Worm (Caenorhabditis elegans) whole organism, mixed stage, embryonic: Measurements from ENCODE around the gene malt-1.
A peak's percentile ranks its signal among the peaks of the same experiment; 100 is the strongest.

ENCODE experiments used
- M03D4.4 ChIP-seq: sonication (generic microtip); optimal IDR thresholded peaks from 2 replicates; lab custom pipeline; 2017; ENCODE audit warnings: mild to moderate bottlenecking, missing genetic modification characterization, missing compliant biosample characterization
- blmp-1 ChIP-seq: fragments of 150-350 bp; optimal IDR thresholded peaks from 2 replicates; lab custom pipeline; 2014; ENCODE audit warnings: missing biosample characterization, missing genetic modification characterization
- ces-1 ChIP-seq: fragments of 150-350 bp; optimal IDR thresholded peaks from 2 replicates; lab custom pipeline; 2014; ENCODE audit warnings: missing biosample characterization, missing genetic modification reagents, missing genetic modification characterization
- cnd-1 ChIP-seq: fragments of 200-800 bp; sonication (Bioruptor generic); optimal IDR thresholded peaks from 2 replicates; lab custom pipeline; 2018; ENCODE audit warnings: mild to moderate bottlenecking, missing genetic modification characterization, missing compliant biosample characterization
- drap-1 ChIP-seq: fragments of 200-800 bp; sonication (Bioruptor generic); optimal IDR thresholded peaks from 3 replicates; lab custom pipeline; 2018; ENCODE audit warnings: mild to moderate bottlenecking, missing genetic modification characterization, missing compliant biosample characterization
- elt-1 ChIP-seq: sonication (generic microtip); optimal IDR thresholded peaks from 2 replicates; lab custom pipeline; 2017; ENCODE audit warnings: missing genetic modification characterization, mild to moderate bottlenecking, missing compliant biosample characterization, antibody characterized with exemption, moderate library complexity, borderline replicate concordance; ENCODE audit not compliant: insufficient read depth
- flh-1 ChIP-seq: fragments of 200-800 bp; sonication (Bioruptor generic); optimal IDR thresholded peaks from 2 replicates; lab custom pipeline; 2018; ENCODE audit warnings: mild to moderate bottlenecking, missing genetic modification characterization, moderate library complexity, missing compliant biosample characterization
- ham-2 ChIP-seq: fragments of 200-800 bp; sonication (Bioruptor generic); optimal IDR thresholded peaks from 2 replicates; lab custom pipeline; 2018; ENCODE audit warnings: mild to moderate bottlenecking, missing genetic modification characterization, missing compliant biosample characterization
- hlh-1 ChIP-seq: fragments of 150-350 bp; optimal IDR thresholded peaks from 2 replicates; lab custom pipeline; 2014; ENCODE audit warnings: missing biosample characterization, missing genetic modification reagents, missing genetic modification characterization
- lin-13 ChIP-seq: fragments of 150-350 bp; optimal IDR thresholded peaks from 2 replicates; lab custom pipeline; 2014; ENCODE audit warnings: missing biosample characterization, missing genetic modification characterization
- lin-32 ChIP-seq: fragments of 200-800 bp; sonication (Bioruptor generic); optimal IDR thresholded peaks from 2 replicates; lab custom pipeline; 2018; ENCODE audit warnings: mild to moderate bottlenecking, missing genetic modification characterization, missing compliant biosample characterization
- lsy-2 ChIP-seq: fragments of 150-350 bp; optimal IDR thresholded peaks from 2 replicates; lab custom pipeline; 2014; ENCODE audit warnings: missing biosample characterization, missing genetic modification characterization
- mab-5 ChIP-seq: fragments of 150-350 bp; optimal IDR thresholded peaks from 2 replicates; lab custom pipeline; 2014; ENCODE audit warnings: missing biosample characterization, missing genetic modification characterization
- mep-1 ChIP-seq: fragments of 150-350 bp; optimal IDR thresholded peaks from 2 replicates; lab custom pipeline; 2017; ENCODE audit warnings: missing biosample characterization, missing genetic modification reagents, missing genetic modification characterization, inconsistent platforms
- mls-2 ChIP-seq: sonication (generic microtip); optimal IDR thresholded peaks from 2 replicates; lab custom pipeline; 2016; ENCODE audit warnings: mild to moderate bottlenecking, missing genetic modification characterization, moderate library complexity, missing compliant biosample characterization
- nhr-12 ChIP-seq: fragments of 150-350 bp; optimal IDR thresholded peaks from 2 replicates; lab custom pipeline; 2014; ENCODE audit warnings: missing biosample characterization, missing genetic modification characterization
- nhr-2 ChIP-seq: fragments of 150-350 bp; optimal IDR thresholded peaks from 2 replicates; lab custom pipeline; 2014; ENCODE audit warnings: missing biosample characterization, missing genetic modification characterization
- nhr-28 ChIP-seq: fragments of 150-350 bp; optimal IDR thresholded peaks from 2 replicates; lab custom pipeline; 2014; ENCODE audit warnings: missing biosample characterization, missing genetic modification characterization
- pha-4 ChIP-seq: fragments of 150-350 bp; optimal IDR thresholded peaks from 2 replicates; lab custom pipeline; 2018; ENCODE audit warnings: missing biosample characterization, missing genetic modification reagents, missing genetic modification characterization
- sem-2 ChIP-seq: fragments of 200-800 bp; sonication (Bioruptor generic); optimal IDR thresholded peaks from 2 replicates; lab custom pipeline; 2018; ENCODE audit warnings: mild to moderate bottlenecking, missing genetic modification characterization, missing compliant biosample characterization
- snpc-4 ChIP-seq: fragments of 150-350 bp; optimal IDR thresholded peaks from 2 replicates; lab custom pipeline; 2014; ENCODE audit warnings: missing biosample characterization, missing genetic modification characterization
- sptf-1 ChIP-seq: sonication (generic microtip); optimal IDR thresholded peaks from 2 replicates; lab custom pipeline; 2017; ENCODE audit warnings: mild to moderate bottlenecking, missing genetic modification characterization, moderate library complexity, missing compliant biosample characterization
- tbx-8 ChIP-seq: fragments of 200-800 bp; sonication (Bioruptor generic); optimal IDR thresholded peaks from 2 replicates; lab custom pipeline; 2018; ENCODE audit warnings: mild to moderate bottlenecking, missing genetic modification characterization, moderate library complexity, missing compliant biosample characterization
- unc-120 ChIP-seq: sonication (generic microtip); optimal IDR thresholded peaks from 2 replicates; lab custom pipeline; 2017; ENCODE audit warnings: missing genetic modification characterization, missing compliant biosample characterization; ENCODE audit not compliant: poor library complexity, severe bottlenecking
- unc-39 ChIP-seq: fragments of 150-350 bp; optimal IDR thresholded peaks from 2 replicates; lab custom pipeline; 2014; ENCODE audit warnings: missing biosample characterization, missing genetic modification characterization
- unc-62 ChIP-seq: fragments of 150-350 bp; optimal IDR thresholded peaks from 2 replicates; lab custom pipeline; 2014; ENCODE audit warnings: missing biosample characterization, missing genetic modification reagents, missing genetic modification characterization
- zip-8 ChIP-seq: fragments of 150-350 bp; optimal IDR thresholded peaks from 2 replicates; lab custom pipeline; 2014; ENCODE audit warnings: missing biosample characterization, missing genetic modification characterization
- ztf-11 ChIP-seq: fragments of 150-350 bp; optimal IDR thresholded peaks from 2 replicates; lab custom pipeline; 2014; ENCODE audit warnings: missing biosample characterization, missing genetic modification characterization

The malt-1 gene

ce11 chrII:6937057-6937456, 14.0 kb downstream of the malt-1 start:
- TF ChIP-seq pha-4 (tag; lab: Kevin White, UChicago) (peak; percentile 55), ces-1 (GFP tag; lab: Kevin White, UChicago) (peak; percentile 3), ztf-11 (no peak)

ce11 chrII:6936528-6936927, 14.6 kb downstream of the malt-1 start:
- TF ChIP-seq blmp-1 (tag; lab: Kevin White, UChicago) (no peak), sptf-1 (tag; lab: Kevin White, UChicago) (no peak), unc-120 (tag; lab: Kevin White, UChicago) (peak; percentile 91), hlh-1 (peak; percentile 97), unc-62 (GFP tag; lab: Kevin White, UChicago) (peak; percentile 62), drap-1 (GFP tag; lab: Kevin White, UChicago) (no peak), elt-1 (peak; percentile 60)
- TF ChIP-seq, all 35 proteins: peak for 4

- TF ChIP-seq lin-32 (GFP tag; lab: Kevin White, UChicago) (peak; percentile 85), ztf-11 (no peak), hlh-1 (peak; percentile 33), mls-2 (tag; lab: Kevin White, UChicago) (peak; percentile 10), tbx-8 (GFP tag; lab: Kevin White, UChicago) (no peak), ces-1 (GFP tag; lab: Kevin White, UChicago) (peak; percentile 40), unc-62 (GFP tag; lab: Kevin White, UChicago) (peak; percentile 32)
- TF ChIP-seq, all 35 proteins: peak for 5
Observed at ce11 chrII:6935975-6936374, 15.1 kb downstream of the malt-1 start.

- TF ChIP-seq nhr-2 (tag; lab: Kevin White, UChicago): no peak
- TF ChIP-seq elt-1: no peak
- no peak for TF ChIP-seq hlh-1
- TF ChIP-seq ham-2: no peak
- no peak for TF ChIP-seq cnd-1 (tag; lab: Kevin White, UChicago)
- no peak for TF ChIP-seq zip-8 (tag; lab: Kevin White, UChicago)
- no peak for TF ChIP-seq lin-32 (GFP tag; lab: Kevin White, UChicago)
- TF ChIP-seq lin-13 (tag; lab: Kevin White, UChicago): no peak
- TF ChIP-seq unc-39 (tag; lab: Kevin White, UChicago): no peak
- TF ChIP-seq mls-2 (tag; lab: Kevin White, UChicago): no peak
- TF ChIP-seq mep-1: no peak
- TF ChIP-seq ztf-11: no peak
- TF ChIP-seq nhr-28 (tag; lab: Kevin White, UChicago): no peak
- TF ChIP-seq sptf-1 (tag; lab: Kevin White, UChicago): no peak
- TF ChIP-seq nhr-12 (tag; lab: Kevin White, UChicago): no peak
- no peak for TF ChIP-seq blmp-1 (tag; lab: Kevin White, UChicago)
- TF ChIP-seq unc-62 (GFP tag; lab: Kevin White, UChicago): no peak
- no peak for TF ChIP-seq pha-4 (tag; lab: Kevin White, UChicago)
- no peak for TF ChIP-seq M03D4.4 (tag; lab: Kevin White, UChicago)
Observed at ce11 chrII:6934729-6935128, 16.4 kb downstream of the malt-1 start.

ce11 chrII:6932978-6933377, 18.1 kb downstream of the malt-1 start:
- TF ChIP-seq drap-1 (GFP tag; lab: Kevin White, UChicago): no peak
- TF ChIP-seq nhr-12 (tag; lab: Kevin White, UChicago): no peak
- TF ChIP-seq ham-2: no peak
- TF ChIP-seq sptf-1 (tag; lab: Kevin White, UChicago): no peak
- no peak for TF ChIP-seq zip-8 (tag; lab: Kevin White, UChicago)
- TF ChIP-seq elt-1: no peak
- no peak for TF ChIP-seq mls-2 (tag; lab: Kevin White, UChicago)
- no peak for TF ChIP-seq snpc-4
- no peak for TF ChIP-seq sem-2
- no peak for TF ChIP-seq lsy-2 (tag; lab: Kevin White, UChicago)
- TF ChIP-seq nhr-2 (tag; lab: Kevin White, UChicago): no peak
- TF ChIP-seq, all 35 proteins: peak for 0

ce11 chrII:6930072-6930471, 21.0 kb downstream of the malt-1 start:
- TF ChIP-seq tbx-8 (GFP tag; lab: Kevin White, UChicago): no peak
- peak; percentile 44 for TF ChIP-seq ces-1 (GFP tag; lab: Kevin White, UChicago)

ce11 chrII:6928416-6928815, 22.7 kb downstream of the malt-1 start, which contains the start of gene flcn-1:
Gene flcn-1 (plus strand): TSS chrII:6928763.
- TF ChIP-seq mab-5 (tag; lab: Kevin White, UChicago): no peak
- TF ChIP-seq ces-1 (GFP tag; lab: Kevin White, UChicago): peak; percentile 12
- TF ChIP-seq flh-1 (GFP tag; lab: Kevin White, UChicago): no peak
